Fruit fly (Drosophila melanogaster): ENCODE measurements around the gene dnt.

- TF ChIP-seq CG1621 (tag; optimal IDR thresholded peaks at IDR 0.05), result peak; percentile 54
- no peak for TF ChIP-seq CG6854 (GFP tag; optimal IDR thresholded peaks at IDR 0.05)
- no peak for TF ChIP-seq Gug (GFP tag; IDR thresholded peaks at IDR 0.05)
- peak; percentile 43 for TF ChIP-seq Lpt (GFP tag; optimal IDR thresholded peaks at IDR 0.05)
- TF ChIP-seq lz (GFP tag; optimal IDR thresholded peaks at IDR 0.05), result no peak
- TF ChIP-seq Hr4 (GFP tag; optimal IDR thresholded peaks at IDR 0.05), result no peak
- TF ChIP-seq fd59A (GFP tag; optimal IDR thresholded peaks at IDR 0.05), result no peak
- TF ChIP-seq svp (GFP tag), result no peak
These were observed 3.1 kb downstream of the dnt start for dm6 chr2L:19359802-19360429.
